Worm (Caenorhabditis elegans) whole organism, L3 larva: ENCODE data around the gene nfki-1.
A peak's percentile ranks its signal among the peaks of the same experiment; 100 is the strongest.

Experiments used
- R02D3.7 ChIP-seq: fragments of 150-350 bp; optimal IDR thresholded peaks from 2 replicates; lab custom pipeline; 2014; ENCODE audit warnings: missing biosample characterization, missing genetic modification characterization
- ZK546.5 ChIP-seq: sonication (generic microtip); optimal IDR thresholded peaks from 2 replicates; lab custom pipeline; 2017; ENCODE audit warnings: missing biosample characterization, missing genetic modification characterization
- aly-2 ChIP-seq: fragments of 150-350 bp; optimal IDR thresholded peaks from 2 replicates; lab custom pipeline; 2014; ENCODE audit warnings: missing biosample characterization, missing genetic modification characterization
- ama-1 ChIP-seq: fragments of 150-350 bp; optimal IDR thresholded peaks from 2 replicates; lab custom pipeline; 2018
- ceh-16 ChIP-seq: sonication (generic microtip); optimal IDR thresholded peaks from 2 replicates; lab custom pipeline; 2017; ENCODE audit warnings: missing biosample characterization, missing genetic modification characterization
- ceh-28 ChIP-seq: fragments of 150-350 bp; optimal IDR thresholded peaks from 2 replicates; lab custom pipeline; 2014; ENCODE audit warnings: missing biosample characterization, missing genetic modification reagents, missing genetic modification characterization
- ceh-82 ChIP-seq: fragments of 150-350 bp; optimal IDR thresholded peaks from 2 replicates; lab custom pipeline; 2014; ENCODE audit warnings: missing biosample characterization, missing genetic modification characterization
- ceh-9 ChIP-seq: sonication (generic microtip); optimal IDR thresholded peaks from 2 replicates; lab custom pipeline; 2018; ENCODE audit warnings: missing biosample characterization, missing genetic modification characterization
- daf-12 ChIP-seq: fragments of 150-350 bp; optimal IDR thresholded peaks from 2 replicates; lab custom pipeline; 2014; ENCODE audit warnings: missing biosample characterization, missing genetic modification reagents, missing genetic modification characterization
- egl-27 ChIP-seq: sonication (generic microtip); optimal IDR thresholded peaks from 4 replicates; lab custom pipeline; 2017; ENCODE audit warnings: missing biosample characterization, missing genetic modification reagents, missing genetic modification characterization
- egl-5 ChIP-seq: fragments of 150-350 bp; optimal IDR thresholded peaks from 2 replicates; lab custom pipeline; 2017; ENCODE audit warnings: missing biosample characterization, missing genetic modification reagents, missing genetic modification characterization, inconsistent platforms
- elt-1 ChIP-seq: fragments of 150-350 bp; optimal IDR thresholded peaks from 2 replicates; lab custom pipeline; 2014; ENCODE audit warnings: missing biosample characterization, missing genetic modification characterization
- elt-2 ChIP-seq: sonication (generic microtip); optimal IDR thresholded peaks from 2 replicates; lab custom pipeline; 2016; ENCODE audit warnings: missing genetic modification reagents, mild to moderate bottlenecking, missing genetic modification characterization, missing compliant biosample characterization
- elt-3 ChIP-seq, 3 experiments: fragments of 150-350 bp in 1 of 3; sonication (generic microtip) in 2 of 3; optimal IDR thresholded peaks; 2 replicates in 2 of 3; 4 replicates in 1 of 3; lab custom pipeline; 2014 to 2017; ENCODE audit warnings: missing biosample characterization in 3 of 3, missing genetic modification characterization in 3 of 3
- eor-1 ChIP-seq, 2 experiments: fragments of 150-350 bp; optimal IDR thresholded peaks; 2 replicates each; lab custom pipeline; 2014 to 2018; ENCODE audit warnings: missing biosample characterization in 2 of 2, missing genetic modification characterization in 2 of 2
- fkh-10 ChIP-seq: sonication (generic microtip); optimal IDR thresholded peaks from 2 replicates; lab custom pipeline; 2017; ENCODE audit warnings: missing biosample characterization, missing genetic modification reagents, missing genetic modification characterization
- fkh-2 ChIP-seq: fragments of 150-350 bp; optimal IDR thresholded peaks from 2 replicates; lab custom pipeline; 2014; ENCODE audit warnings: missing biosample characterization, missing genetic modification reagents, missing genetic modification characterization
- fos-1 ChIP-seq: fragments of 150-350 bp; optimal IDR thresholded peaks from 2 replicates; lab custom pipeline; 2014; ENCODE audit warnings: missing biosample characterization, missing genetic modification characterization
- hmg-11 ChIP-seq: sonication (generic microtip); optimal IDR thresholded peaks from 2 replicates; lab custom pipeline; 2016; ENCODE audit warnings: missing genetic modification characterization, missing compliant biosample characterization
- jun-1 ChIP-seq: fragments of 150-350 bp; optimal IDR thresholded peaks from 2 replicates; lab custom pipeline; 2014; ENCODE audit warnings: missing biosample characterization, missing genetic modification reagents, missing genetic modification characterization
- lin-15B ChIP-seq: fragments of 150-350 bp; optimal IDR thresholded peaks from 2 replicates; lab custom pipeline; 2014; ENCODE audit warnings: missing biosample characterization, missing genetic modification characterization
- lin-39 ChIP-seq: fragments of 150-350 bp; optimal IDR thresholded peaks from 2 replicates; lab custom pipeline; 2018; ENCODE audit warnings: missing biosample characterization, missing genetic modification reagents, missing genetic modification characterization
- lsy-12 ChIP-seq: sonication (generic microtip); optimal IDR thresholded peaks from 2 replicates; lab custom pipeline; 2016; ENCODE audit warnings: mild to moderate bottlenecking, missing genetic modification characterization, missing compliant biosample characterization
- mdl-1 ChIP-seq: fragments of 150-350 bp; optimal IDR thresholded peaks from 2 replicates; lab custom pipeline; 2014; ENCODE audit warnings: missing biosample characterization, missing genetic modification characterization
- mml-1 ChIP-seq: fragments of 150-350 bp; sonication (generic microtip); optimal IDR thresholded peaks from 3 replicates; lab custom pipeline; 2014; ENCODE audit warnings: missing biosample characterization, missing genetic modification characterization
- nfya-1 ChIP-seq: sonication (generic microtip); optimal IDR thresholded peaks from 2 replicates; lab custom pipeline; 2017; ENCODE audit warnings: missing genetic modification characterization, mild to moderate bottlenecking, missing compliant biosample characterization, antibody characterized with exemption, moderate library complexity; ENCODE audit not compliant: insufficient read depth
- nhr-11 ChIP-seq: fragments of 150-350 bp; optimal IDR thresholded peaks from 2 replicates; lab custom pipeline; 2014; ENCODE audit warnings: missing biosample characterization, missing genetic modification characterization
- nhr-12 ChIP-seq: fragments of 150-350 bp; optimal IDR thresholded peaks from 2 replicates; lab custom pipeline; 2014; ENCODE audit warnings: missing biosample characterization, missing genetic modification characterization
- nhr-23 ChIP-seq: fragments of 150-350 bp; optimal IDR thresholded peaks from 2 replicates; lab custom pipeline; 2014; ENCODE audit warnings: missing biosample characterization, missing genetic modification reagents, missing genetic modification characterization
- nhr-237 ChIP-seq: fragments of 150-350 bp; optimal IDR thresholded peaks from 2 replicates; lab custom pipeline; 2014; ENCODE audit warnings: missing biosample characterization, missing genetic modification characterization
- nhr-25 ChIP-seq: sonication (generic microtip); optimal IDR thresholded peaks from 2 replicates; lab custom pipeline; 2017; ENCODE audit warnings: missing biosample characterization, missing genetic modification characterization
- nhr-28 ChIP-seq: fragments of 150-350 bp; optimal IDR thresholded peaks from 2 replicates; lab custom pipeline; 2014; ENCODE audit warnings: missing biosample characterization, missing genetic modification characterization
- nhr-43 ChIP-seq: sonication (generic microtip); optimal IDR thresholded peaks from 2 replicates; lab custom pipeline; 2016; ENCODE audit warnings: mild to moderate bottlenecking, missing genetic modification characterization, missing compliant biosample characterization; ENCODE audit not compliant: poor library complexity, severe bottlenecking
- nhr-67 ChIP-seq: fragments of 150-350 bp; optimal IDR thresholded peaks from 2 replicates; lab custom pipeline; 2014; ENCODE audit warnings: missing biosample characterization, missing genetic modification characterization
- nhr-76 ChIP-seq: fragments of 150-350 bp; sonication (generic microtip); optimal IDR thresholded peaks from 5 replicates; lab custom pipeline; 2014; ENCODE audit warnings: missing biosample characterization, missing genetic modification characterization
- nhr-77 ChIP-seq: fragments of 150-350 bp; optimal IDR thresholded peaks from 2 replicates; lab custom pipeline; 2014; ENCODE audit warnings: missing biosample characterization, missing genetic modification characterization
- pha-4 ChIP-seq: fragments of 150-350 bp; optimal IDR thresholded peaks from 2 replicates; lab custom pipeline; 2014; ENCODE audit warnings: missing biosample characterization, missing genetic modification reagents, missing genetic modification characterization
- pqm-1 ChIP-seq: fragments of 150-350 bp; optimal IDR thresholded peaks from 2 replicates; lab custom pipeline; 2017; ENCODE audit warnings: missing biosample characterization, missing genetic modification characterization, inconsistent platforms
- sea-2 ChIP-seq: fragments of 150-350 bp; sonication (generic microtip); optimal IDR thresholded peaks from 4 replicates; lab custom pipeline; 2014; ENCODE audit warnings: missing biosample characterization, missing genetic modification reagents, missing genetic modification characterization
- skn-1 ChIP-seq: fragments of 150-350 bp; optimal IDR thresholded peaks from 2 replicates; lab custom pipeline; 2014; ENCODE audit warnings: missing biosample characterization, missing genetic modification characterization
- snpc-4 ChIP-seq: fragments of 150-350 bp; optimal IDR thresholded peaks from 2 replicates; lab custom pipeline; 2014; ENCODE audit warnings: missing biosample characterization, missing genetic modification characterization
- tbx-2 ChIP-seq: sonication (generic microtip); optimal IDR thresholded peaks from 2 replicates; lab custom pipeline; 2016; ENCODE audit warnings: mild to moderate bottlenecking, missing genetic modification characterization, missing compliant biosample characterization
- unc-39 ChIP-seq: sonication (generic microtip); optimal IDR thresholded peaks from 4 replicates; lab custom pipeline; 2017; ENCODE audit warnings: missing biosample characterization, missing genetic modification characterization
- unc-62 ChIP-seq: fragments of 150-350 bp; sonication (generic microtip); optimal IDR thresholded peaks from 4 replicates; lab custom pipeline; 2014; ENCODE audit warnings: missing biosample characterization, missing genetic modification reagents, missing genetic modification characterization
- zag-1 ChIP-seq: fragments of 150-350 bp; optimal IDR thresholded peaks from 2 replicates; lab custom pipeline; 2014; ENCODE audit warnings: missing biosample characterization, missing genetic modification characterization
- ztf-11 ChIP-seq: fragments of 150-350 bp; optimal IDR thresholded peaks from 2 replicates; lab custom pipeline; 2014; ENCODE audit warnings: missing biosample characterization, missing genetic modification characterization
- ztf-4 ChIP-seq: fragments of 150-350 bp; optimal IDR thresholded peaks from 2 replicates; lab custom pipeline; 2014; ENCODE audit warnings: missing biosample characterization, missing genetic modification characterization

The nfki-1 gene

ce11 chrX:15336392-15336791, 18.6 kb upstream of the nfki-1 start:
- TF ChIP-seq elt-2 (tag; lab: Kevin White, UChicago) (no peak), lin-15B (tag; lab: Kevin White, UChicago) (no peak), ceh-82 (tag; lab: Kevin White, UChicago) (no peak), ama-1 (lab: Kevin White, UChicago) (no peak)

DNA sequence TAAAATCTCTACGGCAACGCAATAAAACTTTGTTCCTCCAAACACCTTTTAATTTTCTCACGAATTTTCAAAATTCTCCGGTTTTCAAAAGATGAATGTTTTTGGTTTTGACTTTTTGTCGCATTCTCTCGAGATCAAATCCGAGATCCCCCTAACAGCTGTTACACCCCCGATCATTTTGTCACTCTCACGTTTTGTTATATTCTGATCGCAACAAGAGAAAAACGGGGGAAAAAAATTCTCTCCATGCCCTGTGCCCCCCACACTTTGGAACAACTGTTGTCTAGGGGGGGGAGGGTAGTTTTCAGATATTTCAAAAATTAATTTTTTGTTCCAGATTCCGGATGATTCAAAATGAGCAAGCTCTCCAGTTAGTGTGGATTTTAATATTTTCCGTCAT, 16.8 kb upstream of the nfki-1 start:
- TF ChIP-seq ZK546.5 (tag; lab: Kevin White, UChicago): no peak
- peak; percentile 8 for TF ChIP-seq nfya-1

DNA sequence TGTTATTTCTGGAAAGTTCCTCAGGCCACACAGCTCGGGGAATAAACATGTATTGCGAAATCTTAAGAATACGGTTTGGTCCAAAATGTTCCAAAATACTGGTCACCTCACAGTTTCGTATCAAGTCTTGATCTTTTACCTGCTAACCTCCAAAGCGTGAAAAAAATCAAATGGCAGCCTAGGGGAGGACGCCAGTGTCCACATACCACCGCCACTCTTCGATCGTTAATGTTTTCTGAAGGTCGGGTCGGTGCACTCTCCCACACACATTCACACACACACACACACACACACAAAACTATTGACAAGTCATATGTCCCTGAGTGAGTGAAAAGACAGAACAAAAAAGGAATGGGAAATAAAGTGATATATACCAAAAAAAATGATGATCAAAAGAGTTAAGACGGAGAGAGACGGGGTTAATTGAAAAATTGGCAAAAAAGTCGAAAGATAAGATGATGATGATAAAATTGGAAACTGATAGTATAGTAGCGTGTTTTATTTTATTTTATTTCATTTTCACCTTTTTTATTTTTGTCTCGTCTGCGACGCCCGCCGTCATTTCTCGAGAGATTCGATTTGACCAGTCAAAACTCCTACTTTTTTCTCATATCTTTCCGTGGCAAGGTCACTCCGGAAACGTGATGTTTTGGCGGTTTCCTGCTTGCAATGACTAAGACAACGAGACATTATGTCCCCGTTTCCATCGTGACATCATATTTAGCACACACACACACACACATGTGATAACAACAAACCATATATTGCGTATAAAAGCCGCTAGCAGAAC, 15.0 kb upstream of the nfki-1 start, which contains the start of gene Y15E3A.5:
Gene Y15E3A.5 (plus strand): TSS at position 752 of the 790 bp plus-strand sequence.
- TF ChIP-seq elt-2 (tag; lab: Kevin White, UChicago) (peak; percentile 88), mdl-1 (tag; lab: Kevin White, UChicago) (no peak), hmg-11 (tag; lab: Kevin White, UChicago) (no peak), ceh-16 (tag; lab: Kevin White, UChicago) (no peak), pha-4 (tag; lab: Kevin White, UChicago) (peak; percentile 96), ztf-11 (no peak), sea-2 (GFP tag; lab: Kevin White, UChicago) (no peak), ceh-28 (tag; lab: Kevin White, UChicago) (no peak), nhr-28 (tag; lab: Kevin White, UChicago) (no peak), elt-1 (tag; lab: Kevin White, UChicago) (no peak), aly-2 (tag; lab: Kevin White, UChicago) (no peak), lin-39 (tag; lab: Kevin White, UChicago) (no peak), unc-62 (GFP tag; lab: Kevin White, UChicago) (no peak), elt-3 (tag; optimal IDR thresholded peaks at IDR 0.05; lab: Kevin White, UChicago) (no peak), snpc-4 (tag; lab: Kevin White, UChicago) (no peak), mml-1 (tag; lab: Kevin White, UChicago) (no peak), ztf-4 (tag; lab: Kevin White, UChicago) (no peak), nhr-23 (tag; lab: Kevin White, UChicago) (peak; percentile 89), nfya-1 (peak; percentile 10), R02D3.7 (tag; lab: Kevin White, UChicago) (no peak), egl-27 (peak; percentile 73), skn-1 (peak; percentile 16), lsy-12 (tag; lab: Kevin White, UChicago) (peak; percentile 33), nhr-67 (tag; lab: Kevin White, UChicago) (no peak), lin-15B (tag; lab: Kevin White, UChicago) (no peak), fos-1 (no peak), ceh-9 (tag; lab: Kevin White, UChicago) (no peak), ceh-82 (tag; lab: Kevin White, UChicago) (no peak), eor-1 (tag; optimal IDR thresholded peaks at IDR 0.05; lab: Kevin White, UChicago) (no peak), nhr-12 (tag; lab: Kevin White, UChicago) (no peak), ZK546.5 (tag; lab: Kevin White, UChicago) (no peak), nhr-11 (no peak), egl-5 (no peak), nhr-77 (no peak), zag-1 (tag; lab: Kevin White, UChicago) (no peak), jun-1 (tag; lab: Kevin White, UChicago) (peak; percentile 63), fkh-2 (tag; lab: Kevin White, UChicago) (no peak), nhr-237 (tag; lab: Kevin White, UChicago) (no peak), tbx-2 (tag; lab: Kevin White, UChicago) (no peak), pqm-1 (peak; percentile 12), ama-1 (lab: Kevin White, UChicago) (no peak), nhr-43 (tag; lab: Kevin White, UChicago) (peak; percentile 52), fkh-10 (no peak), daf-12 (tag; lab: Kevin White, UChicago) (no peak), nhr-76 (tag; lab: Kevin White, UChicago) (no peak), nhr-25 (tag; lab: Kevin White, UChicago) (peak; percentile 90), unc-39 (no peak)
